Worm (Caenorhabditis elegans) whole organism, L4 larva: ENCODE data around the gene baf-1.

Experiments
- F37D6.2 ChIP-seq: sonication (generic microtip); optimal IDR thresholded peaks from 2 replicates; lab custom pipeline; 2016; ENCODE audit warnings: mild to moderate bottlenecking, missing genetic modification characterization, missing compliant biosample characterization
- Y105C5A.15 ChIP-seq: fragments of 200-800 bp; sonication (Bioruptor generic); IDR thresholded peaks from 2 replicates; pipeline ENCODE4 v1.3.6; 2022; ENCODE audit warnings: missing genetic modification characterization, missing compliant biosample characterization
- Y5F2A.4 ChIP-seq: fragments of 200-800 bp; sonication (Bioruptor generic); optimal IDR thresholded peaks from 2 replicates; lab custom pipeline; 2018; ENCODE audit warnings: mild to moderate bottlenecking, missing genetic modification characterization, missing compliant biosample characterization
- Y75B8A.6 ChIP-seq: fragments of 200-800 bp; sonication (Bioruptor generic); IDR thresholded peaks from 2 replicates; pipeline ENCODE4 v1.3.6; 2022; ENCODE audit warnings: missing genetic modification reagents, missing genetic modification characterization, missing compliant biosample characterization
- aha-1 ChIP-seq: fragments of 150-350 bp; peaks from one replicate; lab custom pipeline; 2014; ENCODE audit warnings: missing biosample characterization, missing genetic modification characterization
- aly-2 ChIP-seq: sonication (generic microtip); optimal IDR thresholded peaks from 2 replicates; lab custom pipeline; 2018; ENCODE audit warnings: missing biosample characterization, missing genetic modification characterization
- ama-1 ChIP-seq: fragments of 150-350 bp; optimal IDR thresholded peaks from 2 replicates; lab custom pipeline; 2014; ENCODE audit warnings: inconsistent platforms, mixed read lengths
- arid-1 ChIP-seq: fragments of 200-800 bp; sonication (Bioruptor generic); conservative IDR thresholded peaks from 2 replicates; pipeline ENCODE4 v1.3.6; 2022; ENCODE audit warnings: missing genetic modification reagents, missing genetic modification characterization, missing compliant biosample characterization
- attf-4 ChIP-seq: sonication (generic microtip); optimal IDR thresholded peaks from 3 replicates; lab custom pipeline; 2017; ENCODE audit warnings: missing biosample characterization, missing genetic modification characterization
- ceh-44 ChIP-seq: fragments of 200-800 bp; sonication (Bioruptor generic); IDR thresholded peaks from 2 replicates; pipeline ENCODE4 v1.3.6; 2022; ENCODE audit warnings: missing genetic modification reagents, missing genetic modification characterization, missing compliant biosample characterization
- ceh-62 ChIP-seq: sonication (generic microtip); optimal IDR thresholded peaks from 2 replicates; lab custom pipeline; 2017; ENCODE audit warnings: missing biosample characterization, missing genetic modification characterization
- ceh-82 ChIP-seq: sonication (generic microtip); optimal IDR thresholded peaks from 2 replicates; lab custom pipeline; 2017; ENCODE audit warnings: missing biosample characterization, missing genetic modification characterization
- ctbp-1 ChIP-seq: fragments of 200-800 bp; sonication (Bioruptor generic); IDR thresholded peaks from 2 replicates; pipeline ENCODE4 v1.3.6; 2022; ENCODE audit warnings: missing genetic modification reagents, missing genetic modification characterization, missing compliant biosample characterization
- daf-16 ChIP-seq, 3 experiments: sonication (generic microtip); optimal IDR thresholded peaks; 2 replicates each; lab custom pipeline; 2016 to 2017; ENCODE audit warnings: missing genetic modification characterization in 3 of 3, missing genetic modification reagents in 3 of 3, mild to moderate bottlenecking in 2 of 3, missing compliant biosample characterization in 2 of 3, missing biosample characterization in 1 of 3, moderate library complexity in 1 of 3
- dmd-8 ChIP-seq: fragments of 200-800 bp; sonication (Bioruptor generic); IDR thresholded peaks from 2 replicates; pipeline ENCODE4 v1.3.6; 2022; ENCODE audit warnings: missing genetic modification characterization, missing compliant biosample characterization
- dmd-9 ChIP-seq: fragments of 200-800 bp; sonication (Bioruptor generic); IDR thresholded peaks from 2 replicates; pipeline ENCODE4 v1.3.6; 2022; ENCODE audit warnings: missing genetic modification reagents, missing genetic modification characterization, missing compliant biosample characterization
- egl-27 ChIP-seq: sonication (generic microtip); optimal IDR thresholded peaks from 3 replicates; lab custom pipeline; 2017; ENCODE audit warnings: missing biosample characterization, missing genetic modification reagents, missing genetic modification characterization
- gei-8 ChIP-seq: fragments of 200-800 bp; sonication (Bioruptor generic); optimal IDR thresholded peaks from 2 replicates; lab custom pipeline; 2018; ENCODE audit warnings: mild to moderate bottlenecking, missing genetic modification characterization, missing compliant biosample characterization
- hlh-30 ChIP-seq: sonication (generic microtip); optimal IDR thresholded peaks from 2 replicates; lab custom pipeline; 2017; ENCODE audit warnings: antibody characterized with exemption, mild to moderate bottlenecking, missing genetic modification characterization, missing compliant biosample characterization; ENCODE audit not compliant: insufficient read depth
- lin-1 ChIP-seq: fragments of 200-800 bp; sonication (Bioruptor generic); IDR thresholded peaks from 2 replicates; pipeline ENCODE4 v1.3.6; 2022; ENCODE audit warnings: missing genetic modification reagents, missing genetic modification characterization, missing compliant biosample characterization
- lin-13 ChIP-seq: fragments of 150-350 bp; optimal IDR thresholded peaks from 2 replicates; lab custom pipeline; 2014; ENCODE audit warnings: missing biosample characterization, missing genetic modification reagents, missing genetic modification characterization
- lin-38 ChIP-seq: fragments of 200-800 bp; sonication (Bioruptor generic); IDR thresholded peaks from 2 replicates; pipeline ENCODE4 v1.3.6; 2022; ENCODE audit warnings: missing genetic modification reagents, missing genetic modification characterization, missing compliant biosample characterization
- lir-3 ChIP-seq: sonication (generic microtip); optimal IDR thresholded peaks from 2 replicates; lab custom pipeline; 2016; ENCODE audit warnings: mild to moderate bottlenecking, missing genetic modification characterization, missing compliant biosample characterization
- madf-5 ChIP-seq, 2 experiments: fragments of 200-800 bp; sonication (Bioruptor generic); IDR thresholded peaks; 2 replicates each; pipeline ENCODE4 v1.3.6; 2022; ENCODE audit warnings: missing compliant biosample characterization in 2 of 2, missing genetic modification characterization in 2 of 2
- mdl-1 ChIP-seq, 2 experiments: fragments of 150-350 bp in 1 of 2; sonication (generic microtip) in 1 of 2; optimal IDR thresholded peaks; 2 replicates each; lab custom pipeline; 2014 to 2017; ENCODE audit warnings: missing biosample characterization in 2 of 2, missing genetic modification characterization in 2 of 2
- mdt-29 ChIP-seq: fragments of 200-800 bp; sonication (Bioruptor generic); IDR thresholded peaks from 2 replicates; pipeline ENCODE4 v1.3.6; 2022; ENCODE audit warnings: missing genetic modification reagents, missing genetic modification characterization, missing compliant biosample characterization
- mep-1 ChIP-seq: fragments of 150-350 bp; sonication (generic microtip); optimal IDR thresholded peaks from 3 replicates; lab custom pipeline; 2014; ENCODE audit warnings: missing biosample characterization, missing genetic modification characterization
- mxl-2 ChIP-seq: fragments of 200-800 bp; sonication (Bioruptor generic); conservative IDR thresholded peaks from 2 replicates; pipeline ENCODE4 v1.3.6; 2022; ENCODE audit warnings: missing genetic modification reagents, missing genetic modification characterization, missing compliant biosample characterization
- nhr-28 ChIP-seq: fragments of 150-350 bp; optimal IDR thresholded peaks from 2 replicates; lab custom pipeline; 2014; ENCODE audit warnings: missing biosample characterization, missing genetic modification characterization
- nhr-42 ChIP-seq: fragments of 200-800 bp; sonication (Bioruptor generic); IDR thresholded peaks from 2 replicates; pipeline ENCODE4 v1.3.6; 2022; ENCODE audit warnings: missing genetic modification characterization, missing compliant biosample characterization
- nhr-48 ChIP-seq: sonication (generic microtip); optimal IDR thresholded peaks from 2 replicates; lab custom pipeline; 2016; ENCODE audit warnings: mild to moderate bottlenecking, missing genetic modification characterization, missing compliant biosample characterization
- nhr-76 ChIP-seq: fragments of 150-350 bp; optimal IDR thresholded peaks from 2 replicates; lab custom pipeline; 2014; ENCODE audit warnings: missing biosample characterization, missing genetic modification characterization
- nhr-77 ChIP-seq: fragments of 150-350 bp; optimal IDR thresholded peaks from 2 replicates; lab custom pipeline; 2014; ENCODE audit warnings: missing biosample characterization, missing genetic modification characterization
- saeg-2 ChIP-seq: fragments of 200-800 bp; sonication (Bioruptor generic); IDR thresholded peaks from 2 replicates; pipeline ENCODE4 v1.3.6; 2022; ENCODE audit warnings: missing genetic modification reagents, missing genetic modification characterization, missing compliant biosample characterization
- sdz-12 ChIP-seq: fragments of 200-800 bp; sonication (Bioruptor generic); optimal IDR thresholded peaks from 2 replicates; lab custom pipeline; 2018; ENCODE audit warnings: mild to moderate bottlenecking, missing genetic modification characterization, missing compliant biosample characterization
- set-16 ChIP-seq: fragments of 200-800 bp; sonication (Bioruptor generic); IDR thresholded peaks from 2 replicates; pipeline ENCODE4 v1.3.6; 2022; ENCODE audit warnings: missing genetic modification reagents, missing genetic modification characterization, missing compliant biosample characterization
- snpc-1.2 ChIP-seq: fragments of 200-800 bp; sonication (Bioruptor generic); IDR thresholded peaks from 2 replicates; pipeline ENCODE4 v1.3.6; 2022; ENCODE audit warnings: missing genetic modification reagents, missing genetic modification characterization, missing compliant biosample characterization
- unc-39 ChIP-seq: sonication (generic microtip); optimal IDR thresholded peaks from 2 replicates; lab custom pipeline; 2017; ENCODE audit warnings: missing biosample characterization, missing genetic modification characterization
- zfp-3 ChIP-seq: fragments of 200-800 bp; sonication (Bioruptor generic); conservative IDR thresholded peaks from 2 replicates; pipeline ENCODE4 v1.3.6; 2022; ENCODE audit warnings: missing genetic modification reagents, missing genetic modification characterization, missing compliant biosample characterization

The baf-1 gene

ce11 chrIII:9509764-9510370, 42.6 kb downstream of the baf-1 start (continued):
- TF ChIP-seq dmd-8 (GFP tag; lab: Robert Waterston, UW) (no peak), daf-16 (GFP tag; optimal IDR thresholded peaks at IDR 0.05; lab: Kevin White, UChicago) (no peak), daf-16 (tag; optimal IDR thresholded peaks at IDR 0.05; lab: Kevin White, UChicago) (no peak), mxl-2 (GFP tag; lab: Robert Waterston, UW) (no peak), mdt-29 (GFP tag; lab: Robert Waterston, UW) (no peak), attf-4 (tag; lab: Kevin White, UChicago) (no peak), F37D6.2 (no peak), sdz-12 (GFP tag; lab: Kevin White, UChicago) (peak; percentile 68), nhr-48 (no peak), Y105C5A.15 (GFP tag; lab: Robert Waterston, UW) (0 out of 2 replicates have a peak, but pooled peaks have one; percentile 16), ceh-82 (tag; lab: Kevin White, UChicago) (no peak), nhr-76 (no peak), saeg-2 (GFP tag; lab: Robert Waterston, UW) (peak; percentile 74), arid-1 (GFP tag; lab: Robert Waterston, UW) (peak; percentile 40; the same call in 1 of the 2 replicates), ctbp-1 (GFP tag; lab: Robert Waterston, UW) (peak; percentile 55), Y75B8A.6 (GFP tag; lab: Robert Waterston, UW) (no peak), Y5F2A.4 (GFP tag; lab: Kevin White, UChicago) (no peak), nhr-77 (no peak), madf-5 (GFP tag; IDR thresholded peaks at IDR 0.05; lab: Robert Waterston, UW) (0 out of 4 replicates have a peak, but pooled peaks of 1 of the 2 experiments have one; percentile 17), lir-3 (tag; lab: Kevin White, UChicago) (no peak), lin-1 (GFP tag; lab: Robert Waterston, UW) (peak; percentile 36; the same call in 1 of the 2 replicates), dmd-9 (0 out of 2 replicates have a peak, but pooled peaks have one; percentile 10), ceh-62 (tag; lab: Kevin White, UChicago) (no peak), zfp-3 (GFP tag; lab: Robert Waterston, UW) (peak; percentile 65; the same call in 1 of the 2 replicates), gei-8 (GFP tag; lab: Kevin White, UChicago) (no peak)

- TF ChIP-seq mdl-1 (tag; optimal IDR thresholded peaks at IDR 0.05; lab: Kevin White, UChicago) = peak in 1 of 2 experiments; percentile 20
- TF ChIP-seq snpc-1.2 = no peak
- TF ChIP-seq lin-13 (GFP tag; lab: Kevin White, UChicago) = no peak
- no peak for TF ChIP-seq nhr-42 (GFP tag; lab: Robert Waterston, UW)
- TF ChIP-seq unc-39 (tag; lab: Kevin White, UChicago) = no peak
- TF ChIP-seq aha-1 = peak; percentile 11
- no peak for TF ChIP-seq nhr-77
- TF ChIP-seq nhr-28 = peak; percentile 11
- TF ChIP-seq lir-3 (tag; lab: Kevin White, UChicago) = no peak
- no peak for TF ChIP-seq Y5F2A.4 (GFP tag; lab: Kevin White, UChicago)
- no peak for TF ChIP-seq aly-2
- TF ChIP-seq mep-1 = no peak
- TF ChIP-seq attf-4 (tag; lab: Kevin White, UChicago) = no peak
- no peak for TF ChIP-seq ama-1 (lab: Kevin White, UChicago)
- no peak for TF ChIP-seq egl-27
- TF ChIP-seq lin-1 (GFP tag; lab: Robert Waterston, UW) = no peak
- TF ChIP-seq lin-38 (GFP tag; lab: Robert Waterston, UW) = no peak
- peak; percentile 76 for TF ChIP-seq hlh-30 (tag; lab: Kevin White, UChicago)
- TF ChIP-seq ceh-44 (GFP tag; lab: Robert Waterston, UW) = no peak
- TF ChIP-seq set-16 (GFP tag; lab: Robert Waterston, UW) = no peak
Observed at ce11 chrIII:9511055-9511520, 43.8 kb downstream of the baf-1 start, which contains the start of gene F55H2.5. Gene F55H2.5 (plus strand): TSS chrIII:9511470.
